Fruit fly (Drosophila melanogaster) whole organism, larva: ENCODE measurements around the gene Patr-1.

Experiments used
- noc ChIP-seq: fragments of 200-800 bp; sonication (Bioruptor generic); optimal IDR thresholded peaks from 3 replicates; lab custom pipeline; 2019; ENCODE audit warnings: missing biosample characterization, mild to moderate bottlenecking, missing genetic modification characterization, moderate library complexity

The Patr-1 gene

dm6 chr3R:17042838-17043569 is at the start of gene Patr-1, which contains the start of gene bdwf:
TSS of gene Patr-1 (plus strand) at chr3R:17043564.
TSS of gene bdwf (minus strand) at chr3R:17043136.
- no peak for TF ChIP-seq noc (tag; lab: Kevin White, UChicago)

- TF ChIP-seq noc (tag; lab: Kevin White, UChicago): no peak
These were observed 47.1 kb upstream of the Patr-1 start, which contains the start of the genes EMC2A and CG3534 for dm6 chr3R:16996059-16996959. TSS of gene EMC2A (minus strand) at chr3R:16996071. TSS of gene CG3534 (plus strand) at chr3R:16996446.

- TF ChIP-seq noc (tag; lab: Kevin White, UChicago): no peak
These were observed 40.9 kb upstream of the Patr-1 start, which contains the start of the genes Sf3a1 and Irc for dm6 chr3R:17002218-17003110. TSS of gene Sf3a1 (minus strand) at chr3R:17002355. TSS of gene Irc (plus strand) at chr3R:17002875.

dm6 chr3R:17003468-17003867 is 39.9 kb upstream of the Patr-1 start:
- TF ChIP-seq noc (tag; lab: Kevin White, UChicago): no peak

- TF ChIP-seq noc (tag; lab: Kevin White, UChicago): no peak
These were observed 36.0 kb upstream of the Patr-1 start for dm6 chr3R:17007336-17007735.

dm6 chr3R:17008018-17008674 is 35.2 kb upstream of the Patr-1 start, which contains the start of gene CG8907:
TSS of gene CG8907 (plus strand) at chr3R:17008269.
- peak; percentile 38 for TF ChIP-seq noc (tag; lab: Kevin White, UChicago)

- no peak for TF ChIP-seq noc (tag; lab: Kevin White, UChicago)
These were observed 34.7 kb upstream of the Patr-1 start for dm6 chr3R:17008675-17009022.

dm6 chr3R:17014276-17014675 is 29.1 kb upstream of the Patr-1 start, which contains the start of gene Pxd:
TSS of gene Pxd (plus strand) at chr3R:17014576.
- TF ChIP-seq noc (tag; lab: Kevin White, UChicago): no peak

- no peak for TF ChIP-seq noc (tag; lab: Kevin White, UChicago)
These were observed 27.2 kb upstream of the Patr-1 start for dm6 chr3R:17016193-17016592.

- no peak for TF ChIP-seq noc (tag; lab: Kevin White, UChicago)
These were observed 24.3 kb upstream of the Patr-1 start for dm6 chr3R:17018902-17019527.

dm6 chr3R:17020956-17021355 is 22.4 kb upstream of the Patr-1 start, which contains the start of gene Adsl:
TSS of gene Adsl (minus strand) at chr3R:17021120.
- TF ChIP-seq noc (tag; lab: Kevin White, UChicago): no peak

dm6 chr3R:17028393-17028792 is 15.0 kb upstream of the Patr-1 start, which contains the start of gene CG5225:
TSS of gene CG5225 (plus strand) at chr3R:17028693.
- no peak for TF ChIP-seq noc (tag; lab: Kevin White, UChicago)

dm6 chr3R:17029796-17030195 is 13.6 kb upstream of the Patr-1 start:
- no peak for TF ChIP-seq noc (tag; lab: Kevin White, UChicago)

- no peak for TF ChIP-seq noc (tag; lab: Kevin White, UChicago)
These were observed 11.9 kb upstream of the Patr-1 start, which contains the start of gene CG31268 for dm6 chr3R:17031502-17031901. TSS of gene CG31268 (plus strand) at chr3R:17031802.
